Worm (Caenorhabditis elegans) whole organism, late embryonic: Measurements from ENCODE around the gene srh-282.

ENCODE experiments used
- C08G9.2 ChIP-seq: sonication (generic microtip); optimal IDR thresholded peaks from 2 replicates; lab custom pipeline; 2016; ENCODE audit warnings: mild to moderate bottlenecking, missing genetic modification characterization, moderate library complexity, missing compliant biosample characterization
- C38D4.7 ChIP-seq: fragments of 200-800 bp; sonication (Bioruptor generic); optimal IDR thresholded peaks from 2 replicates; lab custom pipeline; 2018; ENCODE audit warnings: mild to moderate bottlenecking, missing genetic modification characterization, moderate library complexity, missing compliant biosample characterization
- F13H6.1 ChIP-seq: sonication (generic microtip); optimal IDR thresholded peaks from 2 replicates; lab custom pipeline; 2016; ENCODE audit warnings: missing genetic modification characterization, missing compliant biosample characterization
- K02D7.2 ChIP-seq: sonication (generic microtip); optimal IDR thresholded peaks from 2 replicates; lab custom pipeline; 2017; ENCODE audit warnings: mild to moderate bottlenecking, missing genetic modification characterization, missing compliant biosample characterization
- K09A11.1 ChIP-seq: sonication (generic microtip); optimal IDR thresholded peaks from 2 replicates; lab custom pipeline; 2017; ENCODE audit warnings: antibody characterized with exemption, mild to moderate bottlenecking, missing genetic modification characterization, missing compliant biosample characterization; ENCODE audit not compliant: insufficient read depth
- T23F11.4 ChIP-seq: fragments of 200-800 bp; sonication (Bioruptor generic); optimal IDR thresholded peaks from 2 replicates; lab custom pipeline; 2018; ENCODE audit warnings: mild to moderate bottlenecking, missing genetic modification characterization, missing compliant biosample characterization
- Y22D7AL.16 ChIP-seq: sonication (generic microtip); optimal IDR thresholded peaks from 2 replicates; lab custom pipeline; 2016; ENCODE audit warnings: missing genetic modification characterization, missing compliant biosample characterization
- ahr-1 ChIP-seq: sonication (generic microtip); optimal IDR thresholded peaks from 2 replicates; lab custom pipeline; 2016; ENCODE audit warnings: missing genetic modification characterization, missing compliant biosample characterization
- ama-1 ChIP-seq: fragments of 150-350 bp; optimal IDR thresholded peaks from 2 replicates; lab custom pipeline; 2014
- ceh-14 ChIP-seq: sonication (generic microtip); optimal IDR thresholded peaks from 2 replicates; lab custom pipeline; 2016; ENCODE audit warnings: missing genotype, missing genetic modification characterization, missing compliant biosample characterization
- ceh-18 ChIP-seq: sonication (generic microtip); optimal IDR thresholded peaks from 2 replicates; lab custom pipeline; 2016; ENCODE audit warnings: missing genetic modification characterization, missing compliant biosample characterization
- ceh-19 ChIP-seq: fragments of 200-800 bp; sonication (Bioruptor generic); optimal IDR thresholded peaks from 2 replicates; lab custom pipeline; 2018; ENCODE audit warnings: mild to moderate bottlenecking, missing genetic modification characterization, missing compliant biosample characterization
- ceh-2 ChIP-seq: sonication (generic microtip); optimal IDR thresholded peaks from 2 replicates; lab custom pipeline; 2016; ENCODE audit warnings: missing genotype, missing genetic modification characterization, missing compliant biosample characterization
- ceh-22 ChIP-seq: sonication (generic microtip); optimal IDR thresholded peaks from 2 replicates; lab custom pipeline; 2017; ENCODE audit warnings: missing biosample characterization, missing genetic modification characterization
- ceh-24 ChIP-seq: sonication (generic microtip); optimal IDR thresholded peaks from 2 replicates; lab custom pipeline; 2016; ENCODE audit warnings: mild to moderate bottlenecking, missing genetic modification characterization, missing compliant biosample characterization
- ceh-31 ChIP-seq: sonication (generic microtip); optimal IDR thresholded peaks from 2 replicates; lab custom pipeline; 2016; ENCODE audit warnings: missing genetic modification characterization, missing compliant biosample characterization
- ceh-34 ChIP-seq: sonication (generic microtip); optimal IDR thresholded peaks from 2 replicates; lab custom pipeline; 2016; ENCODE audit warnings: mild to moderate bottlenecking, missing genetic modification characterization, missing compliant biosample characterization
- ceh-45 ChIP-seq: fragments of 200-800 bp; sonication (Bioruptor generic); IDR thresholded peaks from 2 replicates; pipeline ENCODE4 v1.3.6; 2022; ENCODE audit warnings: missing genetic modification reagents, missing genetic modification characterization, missing compliant biosample characterization
- ceh-6 ChIP-seq: fragments of 200-800 bp; sonication (Bioruptor generic); optimal IDR thresholded peaks from 2 replicates; lab custom pipeline; 2018; ENCODE audit warnings: mild to moderate bottlenecking, missing genetic modification characterization, missing compliant biosample characterization
- ceh-9 ChIP-seq: sonication (generic microtip); optimal IDR thresholded peaks from 2 replicates; lab custom pipeline; 2016; ENCODE audit warnings: mild to moderate bottlenecking, missing genetic modification characterization, inconsistent platforms, missing compliant biosample characterization
- che-1 ChIP-seq: sonication (generic microtip); optimal IDR thresholded peaks from 2 replicates; lab custom pipeline; 2016; ENCODE audit warnings: mild to moderate bottlenecking, missing genetic modification characterization, missing compliant biosample characterization
- dmd-4 ChIP-seq: sonication (generic microtip); optimal IDR thresholded peaks from 2 replicates; lab custom pipeline; 2016; ENCODE audit warnings: borderline replicate concordance, missing genetic modification characterization, missing compliant biosample characterization
- dve-1 ChIP-seq: sonication (generic microtip); optimal IDR thresholded peaks from 2 replicates; lab custom pipeline; 2017; ENCODE audit warnings: antibody characterized with exemption, mild to moderate bottlenecking, missing genetic modification characterization, missing compliant biosample characterization
- elt-4 ChIP-seq: sonication (generic microtip); optimal IDR thresholded peaks from 2 replicates; lab custom pipeline; 2016; ENCODE audit warnings: missing genetic modification characterization, missing compliant biosample characterization
- eyg-1 ChIP-seq: sonication (generic microtip); optimal IDR thresholded peaks from 2 replicates; lab custom pipeline; 2016; ENCODE audit warnings: missing genotype, missing genetic modification characterization, missing compliant biosample characterization
- fax-1 ChIP-seq: sonication (generic microtip); optimal IDR thresholded peaks from 2 replicates; lab custom pipeline; 2016; ENCODE audit warnings: missing genotype, missing genetic modification characterization, missing compliant biosample characterization
- fkh-10 ChIP-seq: fragments of 150-350 bp; optimal IDR thresholded peaks from 2 replicates; lab custom pipeline; 2014; ENCODE audit warnings: missing biosample characterization, missing genetic modification reagents, missing genetic modification characterization
- fkh-6 ChIP-seq: sonication (generic microtip); optimal IDR thresholded peaks from 2 replicates; lab custom pipeline; 2016; ENCODE audit warnings: missing genetic modification characterization, missing compliant biosample characterization
- gmeb-2 ChIP-seq: sonication (generic microtip); optimal IDR thresholded peaks from 2 replicates; lab custom pipeline; 2016; ENCODE audit warnings: missing genetic modification characterization, inconsistent platforms, missing compliant biosample characterization
- hlh-13 ChIP-seq: fragments of 200-800 bp; sonication (Bioruptor generic); optimal IDR thresholded peaks from 2 replicates; lab custom pipeline; 2018; ENCODE audit warnings: mild to moderate bottlenecking, missing genetic modification characterization, missing compliant biosample characterization
- hlh-15 ChIP-seq: sonication (generic microtip); optimal IDR thresholded peaks from 2 replicates; lab custom pipeline; 2016; ENCODE audit warnings: missing genetic modification characterization, missing compliant biosample characterization
- hlh-6 ChIP-seq: sonication (generic microtip); optimal IDR thresholded peaks from 2 replicates; lab custom pipeline; 2016; ENCODE audit warnings: missing genotype, missing genetic modification characterization, missing compliant biosample characterization
- lim-6 ChIP-seq: sonication (generic microtip); optimal IDR thresholded peaks from 2 replicates; lab custom pipeline; 2016; ENCODE audit warnings: missing genetic modification characterization, missing compliant biosample characterization
- lin-11 ChIP-seq: fragments of 200-800 bp; sonication (Bioruptor generic); optimal IDR thresholded peaks from 2 replicates; lab custom pipeline; 2018; ENCODE audit warnings: mild to moderate bottlenecking, missing genetic modification characterization, missing compliant biosample characterization
- madf-2 ChIP-seq: sonication (generic microtip); optimal IDR thresholded peaks from 2 replicates; lab custom pipeline; 2017; ENCODE audit warnings: missing genetic modification characterization, missing compliant biosample characterization
- mec-3 ChIP-seq: sonication (generic microtip); optimal IDR thresholded peaks from 2 replicates; lab custom pipeline; 2016; ENCODE audit warnings: borderline replicate concordance, missing genetic modification characterization, missing compliant biosample characterization
- nhr-232 ChIP-seq: sonication (generic microtip); optimal IDR thresholded peaks from 2 replicates; lab custom pipeline; 2016; ENCODE audit warnings: missing genetic modification characterization, missing compliant biosample characterization
- npax-4 ChIP-seq: sonication (generic microtip); optimal IDR thresholded peaks from 2 replicates; lab custom pipeline; 2016; ENCODE audit warnings: missing genetic modification characterization, missing compliant biosample characterization
- pag-3 ChIP-seq: sonication (generic microtip); optimal IDR thresholded peaks from 2 replicates; lab custom pipeline; 2016; ENCODE audit warnings: missing compliant biosample characterization, missing genetic modification characterization, borderline replicate concordance
- pat-9 ChIP-seq: fragments of 200-800 bp; sonication (Bioruptor generic); optimal IDR thresholded peaks from 2 replicates; lab custom pipeline; 2018; ENCODE audit warnings: mild to moderate bottlenecking, missing genetic modification characterization, moderate library complexity, missing compliant biosample characterization
- pha-2 ChIP-seq: sonication (generic microtip); optimal IDR thresholded peaks from 2 replicates; lab custom pipeline; 2017; ENCODE audit warnings: mild to moderate bottlenecking, missing genetic modification characterization, missing compliant biosample characterization
- pros-1 ChIP-seq: fragments of 150-350 bp; optimal IDR thresholded peaks from 2 replicates; lab custom pipeline; 2014; ENCODE audit warnings: missing biosample characterization, missing genetic modification reagents, missing genetic modification characterization
- ref-2 ChIP-seq: sonication (generic microtip); optimal IDR thresholded peaks from 2 replicates; lab custom pipeline; 2016; ENCODE audit warnings: missing genetic modification characterization, missing compliant biosample characterization
- sdc-2 ChIP-seq: sonication (generic microtip); optimal IDR thresholded peaks from 2 replicates; lab custom pipeline; 2016; ENCODE audit warnings: missing genotype, missing genetic modification characterization, missing compliant biosample characterization
- sox-4 ChIP-seq: sonication (generic microtip); optimal IDR thresholded peaks from 2 replicates; lab custom pipeline; 2017; ENCODE audit warnings: mild to moderate bottlenecking, missing genetic modification characterization, inconsistent platforms, missing compliant biosample characterization
- syd-9 ChIP-seq: sonication (generic microtip); optimal IDR thresholded peaks from 2 replicates; lab custom pipeline; 2016; ENCODE audit warnings: mild to moderate bottlenecking, missing genetic modification characterization, moderate library complexity, missing compliant biosample characterization
- tbx-2 ChIP-seq: sonication (generic microtip); optimal IDR thresholded peaks from 2 replicates; lab custom pipeline; 2016; ENCODE audit warnings: missing genetic modification characterization, missing compliant biosample characterization
- ttx-3 ChIP-seq: sonication (generic microtip); optimal IDR thresholded peaks from 2 replicates; lab custom pipeline; 2016; ENCODE audit warnings: missing genetic modification reagents, missing genetic modification characterization, missing compliant biosample characterization
- unc-42 ChIP-seq: sonication (generic microtip); optimal IDR thresholded peaks from 2 replicates; lab custom pipeline; 2016; ENCODE audit warnings: missing genotype, missing genetic modification characterization, missing compliant biosample characterization
- unc-86 ChIP-seq: sonication (generic microtip); optimal IDR thresholded peaks from 2 replicates; lab custom pipeline; 2016; ENCODE audit warnings: missing genetic modification characterization, missing compliant biosample characterization
- ztf-16 ChIP-seq: sonication (generic microtip); optimal IDR thresholded peaks from 2 replicates; lab custom pipeline; 2017; ENCODE audit warnings: missing genetic modification characterization, missing compliant biosample characterization

The srh-282 gene

DNA sequence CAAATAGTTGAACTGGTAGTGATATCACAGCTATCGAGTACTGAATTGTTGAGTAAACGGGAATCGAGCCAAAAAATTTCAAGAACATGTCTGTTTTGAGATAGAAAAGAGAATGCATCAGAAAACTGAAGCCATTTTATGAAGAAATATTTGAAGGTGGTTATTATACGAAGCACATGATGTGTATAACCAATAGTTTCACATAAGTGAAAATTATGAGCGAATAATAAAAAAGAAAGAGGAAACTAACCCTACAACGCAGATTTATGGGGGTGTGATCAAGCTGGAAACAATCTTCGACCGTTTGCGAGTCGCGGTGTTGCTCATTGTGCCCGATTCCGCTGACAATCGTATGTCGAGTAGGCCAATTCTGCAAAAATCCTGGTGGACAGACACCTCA lies at the start of gene srh-282:
Gene srh-282 (minus strand): TSS at position 101 of the 400 bp plus-strand sequence.
- TF ChIP-seq ama-1 (lab: Kevin White, UChicago), result no peak
- no peak for TF ChIP-seq syd-9 (tag; lab: Kevin White, UChicago)
- TF ChIP-seq F13H6.1, result no peak

DNA sequence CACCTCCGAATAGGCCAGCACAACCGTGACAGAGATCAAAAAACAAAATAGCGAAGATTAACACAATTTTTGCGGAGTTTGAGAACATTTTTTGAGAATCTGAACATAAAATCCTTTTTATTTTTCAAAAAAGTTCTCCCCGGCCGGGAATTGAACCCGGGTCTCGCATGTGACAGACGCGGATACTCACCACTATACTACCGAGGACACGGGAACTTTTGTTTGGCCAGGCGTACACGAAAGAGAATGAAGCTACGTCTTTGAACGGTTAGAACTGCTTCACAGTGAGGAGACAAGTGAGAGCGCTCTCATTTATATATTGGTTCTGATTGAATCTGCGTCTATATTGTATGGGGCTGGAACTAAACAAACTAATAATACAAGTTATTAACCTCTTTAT lies 49.3 kb upstream of the srh-282 start, which contains the start of gene grl-26:
Gene grl-26 (minus strand): TSS at position 318 of the 400 bp plus-strand sequence.
- TF ChIP-seq ztf-16 (tag; lab: Kevin White, UChicago) (peak; percentile 52), ceh-14 (peak; percentile 24), ceh-31 (tag; lab: Kevin White, UChicago) (peak; percentile 30), pag-3 (no peak), ttx-3 (peak; percentile 3), ref-2 (tag; lab: Kevin White, UChicago) (peak; percentile 57), hlh-13 (GFP tag; lab: Kevin White, UChicago) (peak; percentile 38), F13H6.1 (peak; percentile 30), madf-2 (tag; lab: Kevin White, UChicago) (peak; percentile 44), ahr-1 (no peak), mec-3 (tag; lab: Kevin White, UChicago) (no peak), sdc-2 (tag; lab: Kevin White, UChicago) (no peak), Y22D7AL.16 (tag; lab: Kevin White, UChicago) (peak; percentile 41), ceh-2 (peak; percentile 30), unc-42 (tag; lab: Kevin White, UChicago) (no peak), eyg-1 (tag; lab: Kevin White, UChicago) (no peak), C08G9.2 (peak; percentile 57), tbx-2 (tag; lab: Kevin White, UChicago) (peak; percentile 52), ceh-34 (tag; lab: Kevin White, UChicago) (peak; percentile 35), syd-9 (tag; lab: Kevin White, UChicago) (peak; percentile 18), dmd-4 (peak; percentile 59), ceh-22 (tag; lab: Kevin White, UChicago) (no peak), nhr-232 (tag; lab: Kevin White, UChicago) (peak; percentile 33), lim-6 (tag; lab: Kevin White, UChicago) (no peak), K02D7.2 (tag; lab: Kevin White, UChicago) (peak; percentile 88), elt-4 (tag; lab: Kevin White, UChicago) (no peak), lin-11 (tag; lab: Kevin White, UChicago) (peak; percentile 10), npax-4 (tag; lab: Kevin White, UChicago) (peak; percentile 14), hlh-6 (peak; percentile 70), C38D4.7 (peak; percentile 53), fkh-10 (GFP tag; lab: Kevin White, UChicago) (peak; percentile 37), ceh-9 (no peak), ceh-6 (GFP tag; lab: Kevin White, UChicago) (peak; percentile 57), fkh-6 (peak; percentile 49), sox-4 (tag; lab: Kevin White, UChicago) (peak; percentile 58), hlh-15 (tag; lab: Kevin White, UChicago) (peak; percentile 26), gmeb-2 (tag; lab: Kevin White, UChicago) (peak; percentile 63), ceh-45 (GFP tag; lab: Robert Waterston, UW) (no peak), ceh-24 (tag; lab: Kevin White, UChicago) (no peak), ceh-18 (peak; percentile 53), ceh-19 (peak; percentile 76), K09A11.1 (tag; lab: Kevin White, UChicago) (no peak), unc-86 (tag; lab: Kevin White, UChicago) (peak; percentile 24), che-1 (tag; lab: Kevin White, UChicago) (peak; percentile 68), T23F11.4 (GFP tag; lab: Kevin White, UChicago) (peak; percentile 61), dve-1 (tag; lab: Kevin White, UChicago) (peak; percentile 49), pros-1 (tag; lab: Kevin White, UChicago) (no peak), pha-2 (tag; lab: Kevin White, UChicago) (no peak), pat-9 (tag; lab: Kevin White, UChicago) (peak; percentile 55), fax-1 (peak; percentile 30)
